Fruit fly (Drosophila melanogaster) whole organism, embryonic: ENCODE measurements around the gene Ripalpha.

Source experiments
- Atf-2 ChIP-seq: fragments of 200-800 bp; sonication (Bioruptor generic); optimal IDR thresholded peaks from 2 replicates; lab custom pipeline; 2016; ENCODE audit warnings: missing biosample characterization, missing genetic modification characterization
- CG14710 ChIP-seq: fragments of 200-800 bp; sonication (Bioruptor generic); optimal IDR thresholded peaks from 3 replicates; lab custom pipeline; 2019; ENCODE audit warnings: missing biosample characterization, mild to moderate bottlenecking, missing genetic modification characterization, moderate library complexity
- CG6813 ChIP-seq: fragments of 200-800 bp; sonication (Bioruptor generic); optimal IDR thresholded peaks from 2 replicates; lab custom pipeline; 2017; ENCODE audit warnings: missing biosample characterization, missing genetic modification characterization, mild to moderate bottlenecking, moderate library complexity, missing genetic modification reagents
- Fer2 ChIP-seq: fragments of 200-800 bp; sonication (Bioruptor generic); optimal IDR thresholded peaks from 2 replicates; lab custom pipeline; 2018; ENCODE audit warnings: missing biosample characterization, mild to moderate bottlenecking, missing genetic modification characterization, moderate library complexity
- HLH3B ChIP-seq: fragments of 200-800 bp; sonication (Bioruptor generic); IDR thresholded peaks from 2 replicates; pipeline ENCODE4 v1.3.6; 2022; ENCODE audit warnings: missing biosample characterization, missing genetic modification characterization
- HmgD ChIP-seq: fragments of 200-800 bp; sonication (Bioruptor generic); optimal IDR thresholded peaks from 3 replicates; lab custom pipeline; 2016; ENCODE audit warnings: missing biosample characterization, missing genetic modification characterization
- Lim3 ChIP-seq: fragments of 200-800 bp; sonication (Bioruptor generic); IDR thresholded peaks from 2 replicates; pipeline ENCODE4 v1.3.6; 2022; ENCODE audit warnings: missing biosample characterization, missing genetic modification characterization
- chn ChIP-seq: fragments of 200-800 bp; sonication (Bioruptor generic); optimal IDR thresholded peaks from 2 replicates; lab custom pipeline; 2016; ENCODE audit warnings: missing biosample characterization, missing genetic modification characterization
- hb ChIP-seq: fragments of 200-800 bp; sonication (Bioruptor generic); IDR thresholded peaks from 3 replicates; pipeline ENCODE4 v1.3.6; 2022; ENCODE audit warnings: missing biosample characterization, missing genetic modification characterization; ENCODE audit not compliant: partially characterized antibody
- jumu ChIP-seq: fragments of 200-800 bp; sonication (Bioruptor generic); optimal IDR thresholded peaks from 3 replicates; lab custom pipeline; 2016; ENCODE audit warnings: missing biosample characterization, missing genetic modification characterization
- nmo ChIP-seq: fragments of 200-800 bp; sonication (Bioruptor generic); optimal IDR thresholded peaks from 2 replicates; lab custom pipeline; 2018; ENCODE audit warnings: missing biosample characterization, mild to moderate bottlenecking, missing genetic modification characterization, moderate library complexity
- pnt ChIP-seq: fragments of 200-800 bp; sonication (Bioruptor generic); optimal IDR thresholded peaks from 3 replicates; lab custom pipeline; 2016; ENCODE audit warnings: missing biosample characterization, missing genetic modification characterization
- sd ChIP-seq: fragments of 200-800 bp; sonication (Bioruptor generic); optimal IDR thresholded peaks from 3 replicates; lab custom pipeline; 2018; ENCODE audit warnings: missing biosample characterization, mild to moderate bottlenecking, missing genetic modification characterization, moderate library complexity
- sug ChIP-seq: fragments of 200-800 bp; optimal IDR thresholded peaks from 2 replicates; lab custom pipeline; 2019; ENCODE audit warnings: missing biosample characterization, mild to moderate bottlenecking, missing genetic modification characterization, moderate library complexity

DNA sequence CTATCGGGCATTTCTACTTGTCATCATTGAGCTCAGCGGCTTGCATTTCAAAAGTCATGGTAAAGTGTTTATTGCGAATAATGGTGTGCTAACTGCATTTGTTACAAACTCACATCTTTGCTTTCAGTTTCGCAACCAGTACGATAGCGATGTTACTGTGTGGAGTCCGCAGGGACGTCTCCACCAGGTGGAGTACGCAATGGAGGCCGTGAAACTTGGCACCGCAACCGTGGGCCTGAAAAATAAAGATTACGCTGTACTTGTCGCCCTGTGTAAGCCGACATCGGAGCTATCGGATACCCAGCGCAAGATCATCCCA lies 20.6 kb upstream of the Ripalpha start:
- TF ChIP-seq CG6813 (GFP tag; lab: Kevin White, UChicago) (no peak), sd (no peak), CG14710 (no peak), HLH3B (GFP tag; lab: Robert Waterston, UW) (no peak), HmgD (GFP tag; lab: Kevin White, UChicago) (no peak), jumu (GFP tag; lab: Kevin White, UChicago) (no peak), chn (GFP tag; lab: Kevin White, UChicago) (no peak), hb (GFP tag; lab: Robert Waterston, UW) (peak; percentile 6; the same call in 2 of the 3 replicates), Lim3 (GFP tag; lab: Robert Waterston, UW) (no peak), Atf-2 (no peak), sug (tag; lab: Kevin White, UChicago) (no peak), nmo (GFP tag; lab: Kevin White, UChicago) (no peak), Fer2 (tag; lab: Kevin White, UChicago) (no peak), pnt (GFP tag; lab: Kevin White, UChicago) (no peak)
